Fruit fly (Drosophila melanogaster) Kc167 (cell line): ENCODE measurements around the gene CG43102.

Source experiments
- Myc ChIP-seq: fragments of >200 bp; optimal IDR thresholded peaks from 2 replicates; lab custom pipeline; 2017; ENCODE audit warnings: missing external identifiers
- Sin3A ChIP-seq: fragments of >200 bp; optimal IDR thresholded peaks from 2 replicates; lab custom pipeline; 2018; ENCODE audit warnings: missing external identifiers
- h ChIP-seq: fragments of >200 bp; optimal IDR thresholded peaks from 3 replicates; lab custom pipeline; 2018; ENCODE audit warnings: missing external identifiers
- insv ChIP-seq: fragments of >200 bp; optimal IDR thresholded peaks from 3 replicates; lab custom pipeline; 2018; ENCODE audit warnings: missing external identifiers
- psq ChIP-seq: fragments of >200 bp; optimal IDR thresholded peaks from 2 replicates; lab custom pipeline; 2017; ENCODE audit warnings: missing external identifiers
- ttk ChIP-seq: sonication (Bioruptor generic); optimal IDR thresholded peaks from 2 replicates; lab custom pipeline; 2017; ENCODE audit warnings: missing external identifiers

- no peak for TF ChIP-seq insv (lab: Kevin White, UChicago)
- no peak for TF ChIP-seq psq (lab: Kevin White, UChicago)
- TF ChIP-seq Myc: no peak
- TF ChIP-seq h: no peak
- TF ChIP-seq Sin3A: no peak
- TF ChIP-seq ttk: no peak
Observed at dm6 chr3R:17795075-17795420, 758 bp upstream of the CG43102 start, which contains the start of gene pasi1.
